Worm (Caenorhabditis elegans): Measurements from ENCODE around the gene F54D5.15.

DNA sequence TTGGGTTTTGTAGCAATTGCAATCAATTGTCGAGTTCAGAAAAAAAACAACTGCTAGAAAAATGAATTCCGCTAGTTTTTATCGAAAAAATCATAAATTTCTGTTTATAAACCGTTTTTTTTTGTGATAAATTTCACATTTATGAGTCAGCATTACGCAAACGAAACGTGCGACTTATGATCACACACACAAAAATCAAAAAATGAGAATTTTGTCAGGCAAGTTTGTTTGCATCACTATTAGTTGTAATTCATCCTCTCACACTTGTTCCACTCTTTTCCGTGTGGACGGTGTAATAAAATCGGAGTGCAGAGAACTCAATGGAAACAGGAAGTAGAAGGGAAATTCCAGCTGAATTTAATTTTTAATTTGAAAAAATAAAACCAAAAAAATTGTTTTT is 13.4 kb upstream of the F54D5.15 start, which contains the start of gene pcs-1:
- TF ChIP-seq flt-1 (GFP tag; IDR thresholded peaks at IDR 0.05) (no peak), ama-1 (optimal IDR thresholded peaks at IDR 0.05) (no peak), B0310.2 (tag; optimal IDR thresholded peaks at IDR 0.05) (no peak), tbx-11 (GFP tag; IDR thresholded peaks at IDR 0.05) (no peak), ets-7 (tag; optimal IDR thresholded peaks at IDR 0.05) (no peak), pes-1 (GFP tag; IDR thresholded peaks at IDR 0.05) (no peak), tbx-37 (GFP tag; conservative IDR thresholded peaks at IDR 0.05) (no peak), hnd-1 (tag; optimal IDR thresholded peaks at IDR 0.05) (no peak), scrt-1 (GFP tag; IDR thresholded peaks at IDR 0.05) (no peak), F13C5.2 (tag; optimal IDR thresholded peaks at IDR 0.05) (no peak), sea-1 (GFP tag; conservative IDR thresholded peaks at IDR 0.05) (no peak), tra-4 (tag; optimal IDR thresholded peaks at IDR 0.05) (no peak), ceh-36 (tag; optimal IDR thresholded peaks at IDR 0.05) (no peak)
